Worm (Caenorhabditis elegans): ENCODE results near the gene F46G11.6.

ce11 chrX:5790915-5791314 is 4.6 kb downstream of the F46G11.6 start, which contains the start of gene twnk-1:
- TF ChIP-seq nhr-25 (tag; optimal IDR thresholded peaks at IDR 0.05) (no peak), mdl-1 (tag; optimal IDR thresholded peaks at IDR 0.05) (no peak)
